Fruit fly (Drosophila melanogaster): ENCODE measurements around the gene RasGAP1.

The RasGAP1 gene

dm6 chr3L:9845980-9846538 lies 9.0 kb downstream of the RasGAP1 start (continued):
- TF ChIP-seq CG13775 (GFP tag; optimal IDR thresholded peaks at IDR 0.05) (no peak), rib (GFP tag; IDR thresholded peaks at IDR 0.05) (peak; percentile 53; the same call in 1 of the 2 replicates), cg (GFP tag; optimal IDR thresholded peaks at IDR 0.05) (peak; percentile 58), Dip3 (GFP tag; optimal IDR thresholded peaks at IDR 0.05) (no peak), btn (GFP tag; optimal IDR thresholded peaks at IDR 0.05) (no peak), GATAe (GFP tag; conservative IDR thresholded peaks at IDR 0.05) (peak; percentile 37; the same call in 1 of the 2 replicates), Med (GFP tag) (peak; percentile 59), Eip74EF (GFP tag; optimal IDR thresholded peaks at IDR 0.05) (peak in 1 of 2 experiments; percentile 10)

- TF ChIP-seq CG31441 (GFP tag; IDR thresholded peaks at IDR 0.05), result no peak
- TF ChIP-seq D19A (tag; optimal IDR thresholded peaks at IDR 0.05), result peak; percentile 60
- no peak for TF ChIP-seq CG8388 (GFP tag; optimal IDR thresholded peaks at IDR 0.05)
- no peak for TF ChIP-seq odd (GFP tag; optimal IDR thresholded peaks at IDR 0.05)
- no peak for TF ChIP-seq CG17829 (tag; optimal IDR thresholded peaks at IDR 0.05)
- TF ChIP-seq CG8281 (tag; optimal IDR thresholded peaks at IDR 0.05), result no peak
- TF ChIP-seq HmgZ (tag; optimal IDR thresholded peaks at IDR 0.05), result no peak
- TF ChIP-seq Sry-β (GFP tag; optimal IDR thresholded peaks at IDR 0.05), result peak; percentile 51
- peak; percentile 78; the same call in 1 of the 3 replicates for TF ChIP-seq sr (GFP tag; IDR thresholded peaks at IDR 0.05)
- no peak for TF ChIP-seq CG16863 (GFP tag; optimal IDR thresholded peaks at IDR 0.05)
- TF ChIP-seq CG12744 (GFP tag; optimal IDR thresholded peaks at IDR 0.05), result no peak
- TF ChIP-seq Atf3 (GFP tag; optimal IDR thresholded peaks at IDR 0.05), result no peak
- TF ChIP-seq CG32767 (GFP tag; IDR thresholded peaks at IDR 0.05), result no peak
- no peak for TF ChIP-seq NFAT (GFP tag; IDR thresholded peaks at IDR 0.05)
- TF ChIP-seq CG11504 (tag; optimal IDR thresholded peaks at IDR 0.05), result no peak
These were observed 13.0 kb downstream of the RasGAP1 start for dm6 chr3L:9842043-9842442.

dm6 chr3L:9840710-9841109 lies 14.4 kb downstream of the RasGAP1 start:
- no peak for TF ChIP-seq CG10366 (GFP tag; IDR thresholded peaks at IDR 0.05)
- TF ChIP-seq ci (GFP tag; IDR thresholded peaks at IDR 0.05), result no peak
- TF ChIP-seq sima (GFP tag; optimal IDR thresholded peaks at IDR 0.05), result no peak
- TF ChIP-seq Ets65A (GFP tag), result peak; percentile 39
- TF ChIP-seq caup (GFP tag; optimal IDR thresholded peaks at IDR 0.05; ENCODE audit: severe bottlenecking), result no peak
- TF ChIP-seq Dfd (GFP tag; optimal IDR thresholded peaks at IDR 0.05), result peak in 1 of 2 experiments; percentile 44
- TF ChIP-seq CG30020 (tag; optimal IDR thresholded peaks at IDR 0.05), result no peak
- TF ChIP-seq Chrac-16 (GFP tag; optimal IDR thresholded peaks at IDR 0.05), result no peak
- no peak for TF ChIP-seq tin (GFP tag; optimal IDR thresholded peaks at IDR 0.05)
- TF ChIP-seq mld (GFP tag; IDR thresholded peaks at IDR 0.05; ENCODE audit: partially characterized antibody), result 0 out of 3 replicates have a peak, but pooled peaks have one; percentile 34
- TF ChIP-seq CG1832 (GFP tag; optimal IDR thresholded peaks at IDR 0.05), result no peak
- no peak for TF ChIP-seq psq (GFP tag; optimal IDR thresholded peaks at IDR 0.05)
- no peak for TF ChIP-seq BtbVII (GFP tag; optimal IDR thresholded peaks at IDR 0.05)
- TF ChIP-seq CG33213 (GFP tag; optimal IDR thresholded peaks at IDR 0.05), result no peak
- TF ChIP-seq CG8478 (optimal IDR thresholded peaks at IDR 0.05), result peak; percentile 44
- no peak for TF ChIP-seq dati (GFP tag; IDR thresholded peaks at IDR 0.05)
- no peak for TF ChIP-seq CG16813 (GFP tag; IDR thresholded peaks at IDR 0.05; ENCODE audit: partially characterized antibody)
- no peak for TF ChIP-seq tio (GFP tag; optimal IDR thresholded peaks at IDR 0.05)
- no peak for TF ChIP-seq CG3281 (GFP tag; optimal IDR thresholded peaks at IDR 0.05)
- TF ChIP-seq CG4854 (GFP tag; optimal IDR thresholded peaks at IDR 0.05), result no peak
- no peak for TF ChIP-seq Rfx (GFP tag; IDR thresholded peaks at IDR 0.05)
- no peak for TF ChIP-seq unpg (GFP tag; optimal IDR thresholded peaks at IDR 0.05)
- TF ChIP-seq CG7786 (GFP tag; optimal IDR thresholded peaks at IDR 0.05), result no peak
- TF ChIP-seq lola (GFP tag; optimal IDR thresholded peaks at IDR 0.05), result no peak
- no peak for TF ChIP-seq Bdp1 (GFP tag; optimal IDR thresholded peaks at IDR 0.05)

Measured in whole organism, embryonic.